Fruit fly (Drosophila melanogaster): ENCODE results near the gene Orct2.

Orct2 gene

dm6 chr3R:24319083-24319381 lies 46.2 kb downstream of the Orct2 start:
- no peak for TF ChIP-seq CG7045 (GFP tag; optimal IDR thresholded peaks at IDR 0.05)
- TF ChIP-seq kay (GFP tag; ENCODE audit: borderline replicate concordance) = no peak

dm6 chr3R:24319632-24320341 lies 47.0 kb downstream of the Orct2 start:
- peak; percentile 70 for TF ChIP-seq Mnt (GFP tag; optimal IDR thresholded peaks at IDR 0.05)
- TF ChIP-seq CG7101 (tag; optimal IDR thresholded peaks at IDR 0.05) = no peak
- peak; percentile 58 for TF ChIP-seq tj (GFP tag; optimal IDR thresholded peaks at IDR 0.05)
- TF ChIP-seq CG12768 (GFP tag; optimal IDR thresholded peaks at IDR 0.05) = peak; percentile 39
- TF ChIP-seq CG5204 (GFP tag; optimal IDR thresholded peaks at IDR 0.05) = no peak
- TF ChIP-seq kay (GFP tag; ENCODE audit: borderline replicate concordance) = peak; percentile 97

- TF ChIP-seq Crg-1 (GFP tag; optimal IDR thresholded peaks at IDR 0.05) (no peak), bab1 (GFP tag; optimal IDR thresholded peaks at IDR 0.05) (no peak), kay (GFP tag; ENCODE audit: borderline replicate concordance) (no peak), CG33017 (tag; optimal IDR thresholded peaks at IDR 0.05) (no peak), toe (GFP tag; optimal IDR thresholded peaks at IDR 0.05) (no peak), CG7101 (tag; optimal IDR thresholded peaks at IDR 0.05) (no peak), CG14711 (tag; optimal IDR thresholded peaks at IDR 0.05) (no peak), cic (GFP tag; optimal IDR thresholded peaks at IDR 0.05) (no peak), ovo (GFP tag; optimal IDR thresholded peaks at IDR 0.05) (no peak), CG7045 (GFP tag; optimal IDR thresholded peaks at IDR 0.05) (no peak), Clk (GFP tag; optimal IDR thresholded peaks at IDR 0.05) (no peak), CG12768 (GFP tag; optimal IDR thresholded peaks at IDR 0.05) (peak; percentile 5), Hr96 (GFP tag; optimal IDR thresholded peaks at IDR 0.05) (no peak), Mnt (GFP tag; optimal IDR thresholded peaks at IDR 0.05) (peak; percentile 42), tj (GFP tag; optimal IDR thresholded peaks at IDR 0.05) (no peak)
Observed at dm6 chr3R:24320342-24320711, 47.5 kb downstream of the Orct2 start.
